Worm (Caenorhabditis elegans) whole organism, mixed stage, embryonic: Measurements from ENCODE around the gene C15H11.10.

Source experiments
- blmp-1 ChIP-seq: fragments of 150-350 bp; optimal IDR thresholded peaks from 2 replicates; lab custom pipeline; 2014; ENCODE audit warnings: missing biosample characterization, missing genetic modification characterization
- ceh-39 ChIP-seq: fragments of 150-350 bp; optimal IDR thresholded peaks from 2 replicates; lab custom pipeline; 2014; ENCODE audit warnings: missing biosample characterization, missing genetic modification characterization
- ceh-43 ChIP-seq: fragments of 200-800 bp; sonication (Bioruptor generic); optimal IDR thresholded peaks from 2 replicates; lab custom pipeline; 2018; ENCODE audit warnings: mild to moderate bottlenecking, missing genetic modification characterization, moderate library complexity, missing compliant biosample characterization
- ceh-83 ChIP-seq: fragments of 200-800 bp; sonication (Bioruptor generic); optimal IDR thresholded peaks from 2 replicates; lab custom pipeline; 2018; ENCODE audit warnings: mild to moderate bottlenecking, missing genetic modification characterization, missing compliant biosample characterization
- cnd-1 ChIP-seq: fragments of 200-800 bp; sonication (Bioruptor generic); optimal IDR thresholded peaks from 2 replicates; lab custom pipeline; 2018; ENCODE audit warnings: mild to moderate bottlenecking, missing genetic modification characterization, missing compliant biosample characterization
- drap-1 ChIP-seq: fragments of 200-800 bp; sonication (Bioruptor generic); optimal IDR thresholded peaks from 3 replicates; lab custom pipeline; 2018; ENCODE audit warnings: mild to moderate bottlenecking, missing genetic modification characterization, missing compliant biosample characterization
- elt-3 ChIP-seq: fragments of 150-350 bp; optimal IDR thresholded peaks from 2 replicates; lab custom pipeline; 2014; ENCODE audit warnings: missing biosample characterization, missing genetic modification characterization
- ham-2 ChIP-seq: fragments of 200-800 bp; sonication (Bioruptor generic); optimal IDR thresholded peaks from 2 replicates; lab custom pipeline; 2018; ENCODE audit warnings: mild to moderate bottlenecking, missing genetic modification characterization, missing compliant biosample characterization
- hlh-1 ChIP-seq: fragments of 150-350 bp; optimal IDR thresholded peaks from 2 replicates; lab custom pipeline; 2014; ENCODE audit warnings: missing biosample characterization, missing genetic modification reagents, missing genetic modification characterization
- lin-32 ChIP-seq: fragments of 200-800 bp; sonication (Bioruptor generic); optimal IDR thresholded peaks from 2 replicates; lab custom pipeline; 2018; ENCODE audit warnings: mild to moderate bottlenecking, missing genetic modification characterization, missing compliant biosample characterization
- lsy-2 ChIP-seq: fragments of 150-350 bp; optimal IDR thresholded peaks from 2 replicates; lab custom pipeline; 2014; ENCODE audit warnings: missing biosample characterization, missing genetic modification characterization
- mab-5 ChIP-seq: fragments of 150-350 bp; optimal IDR thresholded peaks from 2 replicates; lab custom pipeline; 2014; ENCODE audit warnings: missing biosample characterization, missing genetic modification characterization
- mep-1 ChIP-seq: fragments of 150-350 bp; optimal IDR thresholded peaks from 2 replicates; lab custom pipeline; 2017; ENCODE audit warnings: missing biosample characterization, missing genetic modification reagents, missing genetic modification characterization, inconsistent platforms
- nhr-237 ChIP-seq: fragments of 150-350 bp; optimal IDR thresholded peaks from 2 replicates; lab custom pipeline; 2014; ENCODE audit warnings: missing biosample characterization, missing genetic modification characterization
- nhr-28 ChIP-seq: fragments of 150-350 bp; optimal IDR thresholded peaks from 2 replicates; lab custom pipeline; 2014; ENCODE audit warnings: missing biosample characterization, missing genetic modification characterization
- nhr-76 ChIP-seq: sonication (generic microtip); optimal IDR thresholded peaks from 2 replicates; lab custom pipeline; 2017; ENCODE audit warnings: missing biosample characterization, missing genetic modification characterization
- pha-4 ChIP-seq: fragments of 150-350 bp; optimal IDR thresholded peaks from 2 replicates; lab custom pipeline; 2018; ENCODE audit warnings: missing biosample characterization, missing genetic modification reagents, missing genetic modification characterization
- sem-2 ChIP-seq: fragments of 200-800 bp; sonication (Bioruptor generic); optimal IDR thresholded peaks from 2 replicates; lab custom pipeline; 2018; ENCODE audit warnings: mild to moderate bottlenecking, missing genetic modification characterization, missing compliant biosample characterization
- snpc-4 ChIP-seq: fragments of 150-350 bp; optimal IDR thresholded peaks from 2 replicates; lab custom pipeline; 2014; ENCODE audit warnings: missing biosample characterization, missing genetic modification characterization
- sptf-1 ChIP-seq: sonication (generic microtip); optimal IDR thresholded peaks from 2 replicates; lab custom pipeline; 2017; ENCODE audit warnings: mild to moderate bottlenecking, missing genetic modification characterization, moderate library complexity, missing compliant biosample characterization
- tbx-8 ChIP-seq: fragments of 200-800 bp; sonication (Bioruptor generic); optimal IDR thresholded peaks from 2 replicates; lab custom pipeline; 2018; ENCODE audit warnings: mild to moderate bottlenecking, missing genetic modification characterization, moderate library complexity, missing compliant biosample characterization
- unc-120 ChIP-seq: sonication (generic microtip); optimal IDR thresholded peaks from 2 replicates; lab custom pipeline; 2017; ENCODE audit warnings: missing genetic modification characterization, missing compliant biosample characterization; ENCODE audit not compliant: poor library complexity, severe bottlenecking
- zip-8 ChIP-seq: fragments of 150-350 bp; optimal IDR thresholded peaks from 2 replicates; lab custom pipeline; 2014; ENCODE audit warnings: missing biosample characterization, missing genetic modification characterization
- ztf-11 ChIP-seq: fragments of 150-350 bp; optimal IDR thresholded peaks from 2 replicates; lab custom pipeline; 2014; ENCODE audit warnings: missing biosample characterization, missing genetic modification characterization

Gene C15H11.10

ce11 chrV:14355738-14356368, 36.1 kb upstream of the C15H11.10 start, which contains the start of gene cyn-1 (continued):
- TF ChIP-seq sem-2 (GFP tag; lab: Kevin White, UChicago) (no peak), lsy-2 (peak; percentile 79), mep-1 (tag; lab: Kevin White, UChicago) (peak; percentile 36)

ce11 chrV:14358577-14358976, 33.4 kb upstream of the C15H11.10 start, which contains the start of gene Y49A3A.4:
Gene Y49A3A.4 (minus strand): TSS chrV:14358890.
- TF ChIP-seq pha-4 (tag; lab: Kevin White, UChicago), result no peak
- TF ChIP-seq ceh-83 (GFP tag; lab: Kevin White, UChicago), result no peak
- no peak for TF ChIP-seq lin-32 (GFP tag; lab: Kevin White, UChicago)
- TF ChIP-seq snpc-4 (tag; lab: Kevin White, UChicago), result no peak
- TF ChIP-seq lsy-2, result no peak
- no peak for TF ChIP-seq tbx-8 (GFP tag; lab: Kevin White, UChicago)
- no peak for TF ChIP-seq ham-2 (GFP tag; lab: Kevin White, UChicago)
- no peak for TF ChIP-seq ceh-43 (GFP tag; lab: Kevin White, UChicago)
- no peak for TF ChIP-seq ztf-11 (tag; lab: Kevin White, UChicago)
- TF ChIP-seq ceh-39 (tag; lab: Kevin White, UChicago), result no peak

- TF ChIP-seq nhr-28, result no peak
- no peak for TF ChIP-seq sem-2 (GFP tag; lab: Kevin White, UChicago)
These were observed 30.0 kb upstream of the C15H11.10 start for ce11 chrV:14361973-14362372.

ce11 chrV:14364586-14365248, 27.2 kb upstream of the C15H11.10 start:
- TF ChIP-seq lsy-2 (peak; percentile 60), unc-120 (tag; lab: Kevin White, UChicago) (no peak)

ce11 chrV:14366487-14366962, 25.4 kb upstream of the C15H11.10 start:
- TF ChIP-seq nhr-237 (no peak), lin-32 (GFP tag; lab: Kevin White, UChicago) (no peak)

ce11 chrV:14368272-14369052, 23.5 kb upstream of the C15H11.10 start:
- TF ChIP-seq drap-1 (peak; percentile 21), sptf-1 (tag; lab: Kevin White, UChicago) (peak; percentile 11), ztf-11 (tag; lab: Kevin White, UChicago) (no peak), ceh-43 (GFP tag; lab: Kevin White, UChicago) (no peak), lin-32 (GFP tag; lab: Kevin White, UChicago) (peak; percentile 33)

ce11 chrV:14369412-14369811, 22.5 kb upstream of the C15H11.10 start:
- TF ChIP-seq elt-3 (tag; lab: Kevin White, UChicago), result no peak

- no peak for TF ChIP-seq nhr-76
- TF ChIP-seq sptf-1 (tag; lab: Kevin White, UChicago), result no peak
- TF ChIP-seq nhr-237, result no peak
- no peak for TF ChIP-seq cnd-1 (tag; lab: Kevin White, UChicago)
- TF ChIP-seq zip-8, result no peak
- no peak for TF ChIP-seq sem-2 (GFP tag; lab: Kevin White, UChicago)
- TF ChIP-seq blmp-1 (tag; lab: Kevin White, UChicago), result no peak
- TF ChIP-seq hlh-1 (tag; lab: Kevin White, UChicago), result no peak
- TF ChIP-seq ceh-43 (GFP tag; lab: Kevin White, UChicago), result no peak
- no peak for TF ChIP-seq lin-32 (GFP tag; lab: Kevin White, UChicago)
- TF ChIP-seq mab-5 (tag; lab: Kevin White, UChicago), result no peak
- TF ChIP-seq pha-4 (tag; lab: Kevin White, UChicago), result no peak
- TF ChIP-seq nhr-28, result no peak
These were observed 19.2 kb upstream of the C15H11.10 start, which contains the start of gene unc-39 for ce11 chrV:14372774-14373173. Gene unc-39 (plus strand): TSS chrV:14373074.
